Worm (Caenorhabditis elegans): Measurements from ENCODE around the gene fln-2.

DNA sequence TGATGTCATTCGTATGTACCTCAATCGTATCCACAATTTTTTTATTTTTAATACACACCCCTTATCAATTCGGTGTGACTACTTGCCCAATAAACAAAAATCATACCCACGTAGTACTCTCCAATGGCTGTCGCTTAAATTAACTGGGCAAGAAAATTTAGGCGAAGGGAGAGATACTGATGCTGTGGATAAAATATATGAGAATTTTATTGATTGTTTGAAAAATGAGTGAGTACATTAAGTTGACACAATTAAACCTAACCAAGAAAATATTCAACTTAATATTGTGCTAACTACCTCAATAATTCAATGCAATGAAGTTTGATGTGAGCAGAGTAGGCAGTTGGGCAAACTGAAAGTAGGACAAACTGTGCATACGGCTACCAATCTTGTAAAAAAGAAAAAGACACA lies 68.2 kb downstream of the fln-2 start:
- no peak for TF ChIP-seq aptf-2 (GFP tag; conservative IDR thresholded peaks at IDR 0.05)
- no peak for TF ChIP-seq sdz-38 (tag; optimal IDR thresholded peaks at IDR 0.05)
- no peak for TF ChIP-seq bed-1 (GFP tag; IDR thresholded peaks at IDR 0.05)
- peak; percentile 81 for TF ChIP-seq ets-4 (GFP tag; optimal IDR thresholded peaks at IDR 0.05)
- TF ChIP-seq nhr-27 (tag; optimal IDR thresholded peaks at IDR 0.05), result peak; percentile 94
- TF ChIP-seq Y53G8AR.9 (GFP tag; conservative IDR thresholded peaks at IDR 0.05), result peak; percentile 98
- TF ChIP-seq dpff-1 (tag; optimal IDR thresholded peaks at IDR 0.05), result peak; percentile 93
- peak; percentile 67 for TF ChIP-seq snpc-4 (GFP tag; optimal IDR thresholded peaks at IDR 0.05)
- TF ChIP-seq snpc-4 (tag; optimal IDR thresholded peaks at IDR 0.05), result peak in 3 of 4 experiments; percentile 81 to 91 (median 83)
- no peak for TF ChIP-seq F49E8.2 (tag; optimal IDR thresholded peaks at IDR 0.05; ENCODE audit: insufficient read depth)
- peak; percentile 93 for TF ChIP-seq F57A8.1 (GFP tag; optimal IDR thresholded peaks at IDR 0.05)

Measured in whole organism, young adult.